Worm (Caenorhabditis elegans) whole organism, mixed stage, embryonic: ENCODE data around the gene K02F6.5.
"Not testable (repeated sequence)": the region's sequence is repeated elsewhere in the genome, so short reads cannot be mapped to it uniquely, and the experiment has no call there.

ENCODE experiments used
- M03D4.4 ChIP-seq: sonication (generic microtip); optimal IDR thresholded peaks from 2 replicates; lab custom pipeline; 2017; ENCODE audit warnings: mild to moderate bottlenecking, missing genetic modification characterization, missing compliant biosample characterization
- bed-3 ChIP-seq: fragments of 200-800 bp; sonication (Bioruptor generic); optimal IDR thresholded peaks from 3 replicates; lab custom pipeline; 2018; ENCODE audit warnings: mild to moderate bottlenecking, missing genetic modification characterization, moderate library complexity, missing compliant biosample characterization
- blmp-1 ChIP-seq: fragments of 150-350 bp; optimal IDR thresholded peaks from 2 replicates; lab custom pipeline; 2014; ENCODE audit warnings: missing biosample characterization, missing genetic modification characterization
- ceh-43 ChIP-seq: fragments of 200-800 bp; sonication (Bioruptor generic); optimal IDR thresholded peaks from 2 replicates; lab custom pipeline; 2018; ENCODE audit warnings: mild to moderate bottlenecking, missing genetic modification characterization, moderate library complexity, missing compliant biosample characterization
- ceh-83 ChIP-seq: fragments of 200-800 bp; sonication (Bioruptor generic); optimal IDR thresholded peaks from 2 replicates; lab custom pipeline; 2018; ENCODE audit warnings: mild to moderate bottlenecking, missing genetic modification characterization, missing compliant biosample characterization
- ces-1 ChIP-seq: fragments of 150-350 bp; optimal IDR thresholded peaks from 2 replicates; lab custom pipeline; 2014; ENCODE audit warnings: missing biosample characterization, missing genetic modification reagents, missing genetic modification characterization
- cnd-1 ChIP-seq: fragments of 200-800 bp; sonication (Bioruptor generic); optimal IDR thresholded peaks from 2 replicates; lab custom pipeline; 2018; ENCODE audit warnings: mild to moderate bottlenecking, missing genetic modification characterization, missing compliant biosample characterization
- drap-1 ChIP-seq: fragments of 200-800 bp; sonication (Bioruptor generic); optimal IDR thresholded peaks from 3 replicates; lab custom pipeline; 2018; ENCODE audit warnings: mild to moderate bottlenecking, missing genetic modification characterization, missing compliant biosample characterization
- elt-1 ChIP-seq: sonication (generic microtip); optimal IDR thresholded peaks from 2 replicates; lab custom pipeline; 2017; ENCODE audit warnings: missing genetic modification characterization, mild to moderate bottlenecking, missing compliant biosample characterization, antibody characterized with exemption, moderate library complexity, borderline replicate concordance; ENCODE audit not compliant: insufficient read depth
- elt-3 ChIP-seq: fragments of 150-350 bp; optimal IDR thresholded peaks from 2 replicates; lab custom pipeline; 2014; ENCODE audit warnings: missing biosample characterization, missing genetic modification characterization
- flh-1 ChIP-seq: fragments of 200-800 bp; sonication (Bioruptor generic); optimal IDR thresholded peaks from 2 replicates; lab custom pipeline; 2018; ENCODE audit warnings: mild to moderate bottlenecking, missing genetic modification characterization, moderate library complexity, missing compliant biosample characterization
- ham-2 ChIP-seq: fragments of 200-800 bp; sonication (Bioruptor generic); optimal IDR thresholded peaks from 2 replicates; lab custom pipeline; 2018; ENCODE audit warnings: mild to moderate bottlenecking, missing genetic modification characterization, missing compliant biosample characterization
- hlh-1 ChIP-seq: fragments of 150-350 bp; optimal IDR thresholded peaks from 2 replicates; lab custom pipeline; 2014; ENCODE audit warnings: missing biosample characterization, missing genetic modification reagents, missing genetic modification characterization
- lin-13 ChIP-seq: fragments of 150-350 bp; optimal IDR thresholded peaks from 2 replicates; lab custom pipeline; 2014; ENCODE audit warnings: missing biosample characterization, missing genetic modification characterization
- lin-32 ChIP-seq: fragments of 200-800 bp; sonication (Bioruptor generic); optimal IDR thresholded peaks from 2 replicates; lab custom pipeline; 2018; ENCODE audit warnings: mild to moderate bottlenecking, missing genetic modification characterization, missing compliant biosample characterization
- lsy-2 ChIP-seq: fragments of 150-350 bp; optimal IDR thresholded peaks from 2 replicates; lab custom pipeline; 2014; ENCODE audit warnings: missing biosample characterization, missing genetic modification characterization
- mab-5 ChIP-seq: fragments of 150-350 bp; optimal IDR thresholded peaks from 2 replicates; lab custom pipeline; 2014; ENCODE audit warnings: missing biosample characterization, missing genetic modification characterization
- mep-1 ChIP-seq: fragments of 150-350 bp; optimal IDR thresholded peaks from 2 replicates; lab custom pipeline; 2017; ENCODE audit warnings: missing biosample characterization, missing genetic modification reagents, missing genetic modification characterization, inconsistent platforms
- mls-2 ChIP-seq: sonication (generic microtip); optimal IDR thresholded peaks from 2 replicates; lab custom pipeline; 2016; ENCODE audit warnings: mild to moderate bottlenecking, missing genetic modification characterization, moderate library complexity, missing compliant biosample characterization
- nhr-12 ChIP-seq: fragments of 150-350 bp; optimal IDR thresholded peaks from 2 replicates; lab custom pipeline; 2014; ENCODE audit warnings: missing biosample characterization, missing genetic modification characterization
- nhr-237 ChIP-seq: fragments of 150-350 bp; optimal IDR thresholded peaks from 2 replicates; lab custom pipeline; 2014; ENCODE audit warnings: missing biosample characterization, missing genetic modification characterization
- nhr-28 ChIP-seq: fragments of 150-350 bp; optimal IDR thresholded peaks from 2 replicates; lab custom pipeline; 2014; ENCODE audit warnings: missing biosample characterization, missing genetic modification characterization
- pha-4 ChIP-seq: fragments of 150-350 bp; optimal IDR thresholded peaks from 2 replicates; lab custom pipeline; 2018; ENCODE audit warnings: missing biosample characterization, missing genetic modification reagents, missing genetic modification characterization
- snpc-4 ChIP-seq: fragments of 150-350 bp; optimal IDR thresholded peaks from 2 replicates; lab custom pipeline; 2014; ENCODE audit warnings: missing biosample characterization, missing genetic modification characterization
- sptf-1 ChIP-seq: sonication (generic microtip); optimal IDR thresholded peaks from 2 replicates; lab custom pipeline; 2017; ENCODE audit warnings: mild to moderate bottlenecking, missing genetic modification characterization, moderate library complexity, missing compliant biosample characterization
- tbx-8 ChIP-seq: fragments of 200-800 bp; sonication (Bioruptor generic); optimal IDR thresholded peaks from 2 replicates; lab custom pipeline; 2018; ENCODE audit warnings: mild to moderate bottlenecking, missing genetic modification characterization, moderate library complexity, missing compliant biosample characterization
- unc-120 ChIP-seq: sonication (generic microtip); optimal IDR thresholded peaks from 2 replicates; lab custom pipeline; 2017; ENCODE audit warnings: missing genetic modification characterization, missing compliant biosample characterization; ENCODE audit not compliant: poor library complexity, severe bottlenecking
- unc-39 ChIP-seq: fragments of 150-350 bp; optimal IDR thresholded peaks from 2 replicates; lab custom pipeline; 2014; ENCODE audit warnings: missing biosample characterization, missing genetic modification characterization
- unc-62 ChIP-seq: fragments of 150-350 bp; optimal IDR thresholded peaks from 2 replicates; lab custom pipeline; 2014; ENCODE audit warnings: missing biosample characterization, missing genetic modification reagents, missing genetic modification characterization
- zip-8 ChIP-seq: fragments of 150-350 bp; optimal IDR thresholded peaks from 2 replicates; lab custom pipeline; 2014; ENCODE audit warnings: missing biosample characterization, missing genetic modification characterization
- ztf-11 ChIP-seq: fragments of 150-350 bp; optimal IDR thresholded peaks from 2 replicates; lab custom pipeline; 2014; ENCODE audit warnings: missing biosample characterization, missing genetic modification characterization

The K02F6.5 gene

ce11 chrII:2553662-2554061, 19.1 kb downstream of the K02F6.5 start, which contains the start of gene K02F6.1:
TSS of gene K02F6.1 (plus strand) at chrII:2553962.
- TF ChIP-seq hlh-1; ceh-83 (GFP tag; lab: Kevin White, UChicago); flh-1 (GFP tag; lab: Kevin White, UChicago): not testable (repeated sequence)

DNA sequence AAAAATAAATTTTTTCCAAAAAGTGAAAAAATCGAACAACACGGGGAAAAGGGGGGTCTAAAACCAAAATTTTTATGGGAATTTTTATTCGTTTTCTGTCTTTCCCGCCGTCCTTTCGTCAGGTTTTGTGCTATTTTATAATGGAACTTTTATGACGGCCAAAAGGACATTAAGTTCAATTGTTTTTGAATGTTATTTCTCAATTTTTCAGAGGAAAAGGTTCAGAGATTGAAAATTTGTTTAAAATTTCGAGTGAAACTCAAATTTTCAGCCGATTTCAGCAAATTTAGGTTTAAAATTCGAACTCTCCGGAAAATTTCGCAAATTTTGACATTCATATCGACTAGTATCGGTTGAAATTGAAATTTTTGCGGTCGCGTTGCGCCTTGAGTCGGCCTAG, 29.4 kb downstream of the K02F6.5 start, which contains the start of gene nep-18:
Gene nep-18, minus strand, starts transcription at position 101 of the 400 bp plus-strand sequence.
- no peak for TF ChIP-seq pha-4 (tag; lab: Kevin White, UChicago)
- no peak for TF ChIP-seq ceh-43 (GFP tag; lab: Kevin White, UChicago)

- TF ChIP-seq mep-1 (tag; lab: Kevin White, UChicago) (peak; percentile 66), unc-120 (tag; lab: Kevin White, UChicago) (no peak), ces-1 (peak; percentile 98), mab-5 (tag; lab: Kevin White, UChicago) (peak; percentile 80), bed-3 (GFP tag; lab: Kevin White, UChicago) (no peak), cnd-1 (tag; lab: Kevin White, UChicago) (no peak), nhr-12 (tag; lab: Kevin White, UChicago) (no peak), ztf-11 (no peak), lin-13 (peak; percentile 46), snpc-4 (tag; lab: Kevin White, UChicago) (no peak), zip-8 (tag; lab: Kevin White, UChicago) (no peak), ham-2 (no peak), nhr-28 (tag; lab: Kevin White, UChicago) (no peak), drap-1 (no peak), sptf-1 (tag; lab: Kevin White, UChicago) (peak; percentile 25), unc-39 (no peak), nhr-237 (tag; lab: Kevin White, UChicago) (peak; percentile 65), hlh-1 (no peak), ceh-83 (GFP tag; lab: Kevin White, UChicago) (peak; percentile 26), elt-1 (tag; lab: Kevin White, UChicago) (no peak), mls-2 (tag; lab: Kevin White, UChicago) (no peak), lsy-2 (tag; lab: Kevin White, UChicago) (peak; percentile 80), tbx-8 (GFP tag; lab: Kevin White, UChicago) (no peak), lin-32 (GFP tag; lab: Kevin White, UChicago) (no peak), unc-62 (no peak), elt-3 (tag; lab: Kevin White, UChicago) (no peak), pha-4 (tag; lab: Kevin White, UChicago) (peak; percentile 65)
- TF ChIP-seq, all 35 proteins: peak for 9
Measured at ce11 chrII:2564899-2565298, 30.3 kb downstream of the K02F6.5 start, which contains the start of gene usp-39. TSS of gene usp-39 (plus strand) at chrII:2565275.

DNA sequence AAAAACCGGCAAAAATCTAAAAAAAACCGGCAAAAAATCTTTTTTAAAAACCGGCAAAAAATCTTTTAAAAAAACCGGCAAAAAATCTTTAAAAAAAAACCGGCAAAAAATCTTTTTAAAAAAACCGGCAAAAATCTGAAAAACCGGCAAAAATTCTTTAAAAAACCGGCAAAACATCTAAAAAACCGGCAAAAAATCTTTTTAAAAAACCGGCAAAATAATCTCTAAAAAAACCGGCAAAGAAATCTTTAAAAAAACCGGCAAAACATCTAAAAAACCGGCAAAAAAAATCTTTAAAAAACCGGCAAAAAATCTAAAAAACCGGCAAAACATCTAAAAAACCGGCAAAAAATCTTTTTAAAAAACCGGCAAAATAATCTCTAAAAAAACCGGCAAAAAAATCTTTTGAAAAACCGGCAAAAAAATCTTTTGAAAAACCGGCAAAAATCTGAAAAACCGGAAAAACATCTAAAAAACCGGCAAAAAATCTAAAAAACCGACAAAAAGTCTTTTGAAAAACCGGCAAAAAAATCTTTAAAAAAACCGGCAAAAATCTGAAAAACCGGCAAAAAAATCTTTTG, 35.9 kb downstream of the K02F6.5 start:
- TF ChIP-seq M03D4.4 (tag; lab: Kevin White, UChicago) (peak; percentile 79), bed-3 (GFP tag; lab: Kevin White, UChicago) (peak; percentile 70), unc-120 (tag; lab: Kevin White, UChicago) (peak; percentile 39), sptf-1 (tag; lab: Kevin White, UChicago) (peak; percentile 84)

DNA sequence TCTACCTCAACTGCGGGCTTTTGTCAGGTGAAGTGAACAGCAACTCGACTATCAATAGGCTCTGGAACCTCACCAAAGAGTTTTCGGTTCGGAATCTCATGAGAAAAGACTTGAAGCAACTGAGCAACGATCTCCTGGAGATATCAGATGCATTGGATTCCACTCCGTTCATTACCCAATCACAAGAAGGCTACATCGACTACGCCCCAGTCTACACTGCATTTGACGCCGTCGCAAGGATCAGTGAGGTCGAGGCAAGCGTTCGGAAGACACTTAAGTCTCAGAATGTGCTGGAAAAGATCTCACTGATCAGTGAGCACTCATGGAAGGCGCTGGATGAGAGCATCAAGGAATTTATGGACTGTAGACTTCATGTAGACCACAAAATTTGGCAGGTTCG, 43.7 kb downstream of the K02F6.5 start:
- TF ChIP-seq elt-3 (tag; lab: Kevin White, UChicago) (no peak), mep-1 (tag; lab: Kevin White, UChicago) (no peak), blmp-1 (no peak), ham-2 (no peak), lin-13 (no peak), lsy-2 (tag; lab: Kevin White, UChicago) (no peak), sptf-1 (tag; lab: Kevin White, UChicago) (no peak), pha-4 (tag; lab: Kevin White, UChicago) (no peak), ces-1 (no peak), ceh-83 (GFP tag; lab: Kevin White, UChicago) (no peak)
